Fruit fly (Drosophila melanogaster) whole organism, pupa: ENCODE measurements around the gene snk.

ENCODE experiments used
- CG10348 ChIP-seq: fragments of 200-800 bp; sonication (Bioruptor generic); IDR thresholded peaks from 2 replicates; pipeline ENCODE4 v1.3.6; 2022; ENCODE audit warnings: missing biosample characterization, missing genetic modification characterization
- CG12605 ChIP-seq: fragments of 200-800 bp; sonication (Bioruptor generic); IDR thresholded peaks from 2 replicates; pipeline ENCODE4 v1.3.6; 2022; ENCODE audit warnings: missing biosample characterization, missing genetic modification characterization
- CG13204 ChIP-seq: fragments of 200-800 bp; sonication (Bioruptor generic); optimal IDR thresholded peaks from 2 replicates; lab custom pipeline; 2018; ENCODE audit warnings: missing biosample characterization, mild to moderate bottlenecking, missing genetic modification characterization, moderate library complexity
- CG14655 ChIP-seq: fragments of 200-800 bp; sonication (Bioruptor generic); optimal IDR thresholded peaks from 3 replicates; lab custom pipeline; 2017; ENCODE audit warnings: mild to moderate bottlenecking, missing biosample characterization, missing genetic modification reagents, missing genetic modification characterization
- CG15710 ChIP-seq: fragments of 200-800 bp; sonication (Bioruptor generic); optimal IDR thresholded peaks from 2 replicates; lab custom pipeline; 2018; ENCODE audit warnings: missing biosample characterization, mild to moderate bottlenecking, missing genetic modification characterization, moderate library complexity
- CG17806 ChIP-seq: fragments of 200-800 bp; sonication (Bioruptor generic); optimal IDR thresholded peaks from 2 replicates; lab custom pipeline; 2018; ENCODE audit warnings: missing biosample characterization, mild to moderate bottlenecking, missing genetic modification characterization, moderate library complexity
- CG34367 ChIP-seq: fragments of 200-800 bp; sonication (Bioruptor generic); optimal IDR thresholded peaks from 2 replicates; lab custom pipeline; 2018; ENCODE audit warnings: missing biosample characterization, mild to moderate bottlenecking, missing genetic modification characterization
- CG4496 ChIP-seq: fragments of 200-800 bp; sonication (Bioruptor generic); IDR thresholded peaks from 3 replicates; pipeline ENCODE4 v1.3.6; 2022; ENCODE audit warnings: missing biosample characterization, missing genetic modification characterization
- CG8159 ChIP-seq: fragments of 200-800 bp; sonication (Bioruptor generic); optimal IDR thresholded peaks from 3 replicates; lab custom pipeline; 2018; ENCODE audit warnings: missing biosample characterization, mild to moderate bottlenecking, missing genetic modification characterization, moderate library complexity
- CG8301 ChIP-seq: fragments of 200-800 bp; sonication (Bioruptor generic); optimal IDR thresholded peaks from 2 replicates; lab custom pipeline; 2018; ENCODE audit warnings: missing biosample characterization, mild to moderate bottlenecking, missing genetic modification characterization
- CG9948 ChIP-seq: fragments of 200-800 bp; sonication (Bioruptor generic); optimal IDR thresholded peaks from 2 replicates; lab custom pipeline; 2018; ENCODE audit warnings: missing biosample characterization, mild to moderate bottlenecking, missing genetic modification characterization, moderate library complexity
- D1 ChIP-seq: fragments of 200-800 bp; sonication (Bioruptor generic); optimal IDR thresholded peaks from 2 replicates; lab custom pipeline; 2018; ENCODE audit warnings: missing biosample characterization, mild to moderate bottlenecking, missing genetic modification characterization, moderate library complexity
- EcR ChIP-seq: fragments of 200-800 bp; sonication (Bioruptor generic); optimal IDR thresholded peaks from 3 replicates; lab custom pipeline; 2019; ENCODE audit warnings: missing biosample characterization, missing genetic modification characterization, mild to moderate bottlenecking, moderate library complexity, missing genetic modification reagents
- Ets98B ChIP-seq: fragments of 200-800 bp; sonication (Bioruptor generic); IDR thresholded peaks from 2 replicates; pipeline ENCODE4 v1.3.6; 2022; ENCODE audit warnings: missing biosample characterization, missing genetic modification characterization
- Pif1A ChIP-seq: fragments of 200-800 bp; sonication (Bioruptor generic); optimal IDR thresholded peaks from 3 replicates; lab custom pipeline; 2016; ENCODE audit warnings: missing biosample characterization, missing genetic modification characterization
- Pif1B ChIP-seq: fragments of 200-800 bp; sonication (Bioruptor generic); optimal IDR thresholded peaks from 3 replicates; lab custom pipeline; 2016; ENCODE audit warnings: missing biosample characterization, missing genetic modification characterization
- Snoo ChIP-seq: fragments of 200-800 bp; sonication (Bioruptor generic); optimal IDR thresholded peaks from 3 replicates; lab custom pipeline; 2017; ENCODE audit warnings: missing biosample characterization, mild to moderate bottlenecking, missing genetic modification characterization, inconsistent platforms
- fd96Ca ChIP-seq: fragments of 200-800 bp; sonication (Bioruptor generic); IDR thresholded peaks from 3 replicates; pipeline ENCODE4 v1.3.6; 2022; ENCODE audit warnings: missing biosample characterization, missing genetic modification characterization
- gl ChIP-seq: fragments of 200-800 bp; sonication (Bioruptor generic); optimal IDR thresholded peaks from 2 replicates; lab custom pipeline; 2018; ENCODE audit warnings: missing biosample characterization, mild to moderate bottlenecking, missing genetic modification characterization
- rn ChIP-seq: fragments of 200-800 bp; sonication (Bioruptor generic); IDR thresholded peaks from 2 replicates; pipeline ENCODE4 v1.3.6; 2022; ENCODE audit warnings: missing biosample characterization, missing genetic modification characterization

The snk gene

DNA sequence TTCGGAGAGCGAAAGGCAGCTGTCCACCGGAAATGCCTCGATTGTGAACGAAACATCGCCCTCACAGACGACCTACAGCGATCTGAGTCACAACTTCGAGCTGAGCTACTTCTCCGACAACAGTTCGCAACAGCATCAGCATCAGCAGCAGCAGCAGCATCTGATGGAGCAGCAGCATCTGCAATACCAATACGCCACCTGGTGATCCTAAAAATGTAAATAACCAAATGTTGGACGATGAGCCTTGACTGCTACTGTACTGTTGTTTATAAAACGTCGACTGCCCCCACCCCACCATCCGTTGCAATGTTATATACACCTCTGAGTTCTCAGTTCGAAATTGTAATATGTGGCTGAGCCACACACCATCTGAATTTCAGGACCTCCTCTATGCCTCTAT is 34.7 kb upstream of the snk start:
- TF ChIP-seq fd96Ca (GFP tag; lab: Robert Waterston, UW) (no peak), gl (tag; lab: Kevin White, UChicago) (no peak), CG10348 (GFP tag; lab: Robert Waterston, UW) (no peak), Pif1B (GFP tag; lab: Kevin White, UChicago) (no peak), CG15710 (tag; lab: Kevin White, UChicago) (no peak), Pif1A (GFP tag; lab: Kevin White, UChicago) (no peak), rn (GFP tag; lab: Robert Waterston, UW) (no peak), CG17806 (tag; lab: Kevin White, UChicago) (no peak), EcR (GFP tag; lab: Kevin White, UChicago) (no peak), CG12605 (GFP tag; lab: Robert Waterston, UW) (no peak), CG8301 (tag; lab: Kevin White, UChicago) (no peak)

DNA sequence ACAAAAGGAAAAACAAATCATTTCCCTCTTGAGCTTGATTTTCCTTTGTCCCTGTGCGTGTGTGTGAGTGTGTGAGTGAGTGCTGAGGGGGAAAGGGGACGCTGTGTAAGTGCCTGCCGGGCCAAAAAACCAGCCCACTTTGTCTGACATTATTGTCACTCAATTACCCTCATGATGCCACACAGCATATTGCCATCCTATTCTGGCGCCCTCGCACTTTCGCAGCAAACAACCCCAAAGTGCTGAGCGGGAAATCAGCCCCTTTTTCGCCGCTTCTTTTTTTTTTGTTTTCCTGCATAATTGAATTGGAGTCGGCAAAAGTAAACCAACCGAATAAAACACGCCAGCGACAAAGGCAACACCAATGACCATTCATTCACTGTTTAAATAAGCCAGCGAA is 33.2 kb upstream of the snk start:
- no peak for TF ChIP-seq fd96Ca (GFP tag; lab: Robert Waterston, UW)
- TF ChIP-seq CG15710 (tag; lab: Kevin White, UChicago), result no peak
- TF ChIP-seq CG13204 (GFP tag; lab: Kevin White, UChicago), result no peak
- TF ChIP-seq CG9948 (tag; lab: Kevin White, UChicago), result no peak
- no peak for TF ChIP-seq CG14655
- TF ChIP-seq D1 (tag; lab: Kevin White, UChicago), result no peak
- no peak for TF ChIP-seq CG34367
- TF ChIP-seq rn (GFP tag; lab: Robert Waterston, UW), result no peak
- no peak for TF ChIP-seq Pif1B (GFP tag; lab: Kevin White, UChicago)
- TF ChIP-seq Snoo (tag; lab: Kevin White, UChicago), result no peak

DNA sequence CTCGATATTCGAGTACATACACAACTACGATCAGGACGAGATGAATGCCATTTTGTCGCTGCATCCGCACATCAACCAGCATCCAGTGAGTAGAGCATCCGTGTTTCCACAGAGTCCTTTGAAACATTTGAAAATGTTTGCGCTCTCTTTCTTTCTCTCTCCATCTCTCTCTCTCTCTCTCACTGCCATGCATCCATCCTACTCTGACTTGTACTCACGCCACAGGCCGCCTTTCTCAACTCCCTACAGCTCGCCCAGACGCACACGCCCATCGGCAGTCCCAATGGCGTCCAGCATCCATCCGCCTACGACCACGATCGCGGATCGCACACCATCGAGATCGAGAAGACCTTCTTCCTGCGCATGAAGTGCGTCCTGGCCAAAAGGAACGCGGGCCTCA is 32.0 kb upstream of the snk start:
- no peak for TF ChIP-seq CG4496
- TF ChIP-seq CG12605 (GFP tag; lab: Robert Waterston, UW), result no peak
- no peak for TF ChIP-seq CG9948 (tag; lab: Kevin White, UChicago)
- TF ChIP-seq CG34367, result no peak
- TF ChIP-seq CG10348 (GFP tag; lab: Robert Waterston, UW), result no peak
- TF ChIP-seq D1 (tag; lab: Kevin White, UChicago), result no peak
- TF ChIP-seq gl (tag; lab: Kevin White, UChicago), result no peak
- no peak for TF ChIP-seq Pif1A (GFP tag; lab: Kevin White, UChicago)
- no peak for TF ChIP-seq CG14655
- no peak for TF ChIP-seq CG17806 (tag; lab: Kevin White, UChicago)
- TF ChIP-seq fd96Ca (GFP tag; lab: Robert Waterston, UW), result no peak
- TF ChIP-seq CG8159 (tag; lab: Kevin White, UChicago), result no peak
- no peak for TF ChIP-seq CG8301 (tag; lab: Kevin White, UChicago)
- TF ChIP-seq Ets98B (GFP tag; lab: Robert Waterston, UW), result no peak
- no peak for TF ChIP-seq EcR (GFP tag; lab: Kevin White, UChicago)
- TF ChIP-seq CG13204 (GFP tag; lab: Kevin White, UChicago), result no peak

DNA sequence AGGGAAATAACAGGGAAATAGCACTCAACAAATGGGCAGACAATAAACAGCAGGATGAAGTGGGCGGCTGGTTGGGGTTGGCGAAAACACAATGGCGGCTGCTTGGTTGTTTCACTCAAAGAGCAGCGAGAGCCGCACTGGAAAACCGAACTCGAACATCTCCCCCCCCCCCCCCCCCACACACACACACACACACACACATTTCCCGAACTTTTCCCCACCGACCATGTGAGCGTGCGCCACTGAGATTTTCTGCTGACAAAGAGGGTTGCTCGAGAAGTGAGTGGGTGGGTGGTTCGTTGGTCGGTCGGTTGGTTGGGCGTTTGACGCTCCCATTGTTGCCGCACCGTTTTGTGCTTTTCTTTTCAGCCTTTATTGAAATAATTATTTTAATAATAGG is 30.6 kb upstream of the snk start:
- TF ChIP-seq CG9948 (tag; lab: Kevin White, UChicago) (no peak), fd96Ca (GFP tag; lab: Robert Waterston, UW) (no peak)

DNA sequence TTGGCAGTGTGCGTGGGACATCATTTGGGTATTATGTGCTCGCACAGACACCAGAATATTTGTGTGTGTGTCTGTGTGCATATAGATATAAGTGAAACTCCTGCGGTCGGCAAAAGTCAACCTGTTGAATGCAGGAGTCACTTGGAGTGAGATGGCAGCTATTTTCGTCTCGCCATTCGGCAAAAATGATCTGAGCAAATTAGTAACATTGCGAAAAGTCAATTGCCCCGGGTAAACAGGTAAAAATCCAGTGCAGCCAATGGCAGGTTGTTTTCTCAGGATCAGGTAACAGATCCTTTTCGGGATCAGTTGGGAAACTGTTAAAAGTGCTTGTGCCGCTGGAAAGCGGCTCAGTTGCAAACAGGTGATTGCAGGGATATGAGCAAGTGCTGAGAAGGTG is 29.5 kb upstream of the snk start:
- TF ChIP-seq CG4496, result no peak

DNA sequence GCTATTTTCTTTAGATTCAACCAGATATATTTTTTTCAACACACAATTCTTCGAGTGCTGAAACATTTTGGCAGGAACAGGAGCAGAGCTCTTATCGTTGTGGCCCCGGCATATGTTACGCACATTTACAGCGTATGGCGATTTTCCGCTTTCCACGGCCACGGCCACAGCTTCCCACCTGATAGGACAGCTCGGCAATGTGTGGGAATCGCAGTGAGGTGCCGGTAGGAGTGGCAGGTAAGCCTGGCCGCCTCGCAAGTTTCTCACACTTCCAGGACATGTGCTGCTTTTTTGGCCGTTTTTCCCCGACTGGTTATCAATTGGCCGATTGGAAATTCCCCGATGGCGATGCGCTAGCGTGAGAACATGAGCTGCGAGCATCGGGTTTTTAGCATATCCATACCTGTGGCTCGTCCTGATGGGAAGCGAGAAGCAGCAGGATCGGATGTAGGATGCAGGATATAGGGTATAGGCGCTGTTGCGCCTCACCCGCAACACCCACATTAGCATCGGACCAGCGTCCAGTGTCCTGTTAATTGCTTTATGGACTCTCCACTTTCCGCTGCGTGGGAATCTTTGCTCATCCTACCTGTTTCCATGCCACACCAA is 27.5 kb upstream of the snk start:
- no peak for TF ChIP-seq Pif1B (GFP tag; lab: Kevin White, UChicago)
- TF ChIP-seq CG13204 (GFP tag; lab: Kevin White, UChicago), result no peak

DNA sequence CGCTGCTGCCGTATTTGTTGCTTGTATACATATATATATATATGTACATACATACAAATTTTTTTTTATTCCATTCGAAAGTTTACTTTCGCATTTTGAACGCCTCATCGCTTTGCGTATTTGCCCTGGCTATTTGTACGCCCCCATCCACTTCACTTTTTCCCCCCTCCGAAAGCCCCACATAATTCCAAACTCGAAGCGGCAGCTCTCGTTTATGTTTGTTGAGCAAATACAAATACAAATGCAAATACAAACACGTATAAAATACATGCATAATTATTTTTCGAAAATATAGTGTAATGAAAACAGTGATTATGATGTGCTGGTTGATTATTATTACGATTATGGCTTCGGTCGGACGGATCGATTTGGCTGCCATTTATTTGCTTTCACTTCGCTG is 25.5 kb upstream of the snk start:
- TF ChIP-seq Snoo (tag; lab: Kevin White, UChicago), result peak; percentile 36
- TF ChIP-seq Pif1A (GFP tag; lab: Kevin White, UChicago), result peak; percentile 38
- no peak for TF ChIP-seq EcR (GFP tag; lab: Kevin White, UChicago)
- no peak for TF ChIP-seq CG9948 (tag; lab: Kevin White, UChicago)

DNA sequence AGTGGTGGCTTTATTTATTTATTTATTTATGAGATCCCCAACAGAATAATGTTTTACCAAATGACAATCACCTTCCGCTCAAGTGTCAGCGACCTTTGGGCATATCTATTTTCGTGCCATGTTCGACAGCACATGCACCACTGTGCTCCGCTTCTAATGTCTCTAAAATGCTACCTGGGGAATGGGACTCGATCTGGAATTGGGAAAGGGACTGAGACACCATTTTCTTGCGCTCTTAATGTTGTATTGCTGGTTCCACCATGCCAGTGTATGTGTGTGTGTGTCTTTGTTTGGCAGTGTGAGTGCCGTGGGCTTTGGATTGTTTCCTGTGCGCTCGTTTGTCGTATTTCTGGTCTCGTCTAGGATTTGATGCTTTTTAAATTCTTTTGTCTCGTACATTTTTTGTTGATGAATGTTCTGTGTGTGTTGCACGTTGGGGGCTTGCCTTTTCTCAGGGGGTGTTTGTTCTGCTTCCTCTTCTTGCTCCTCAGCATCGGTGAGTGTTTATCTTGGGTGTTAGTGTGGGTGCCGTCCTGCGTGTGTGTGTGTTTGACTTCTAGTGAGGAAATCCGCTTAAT is 22.7 kb upstream of the snk start:
- no peak for TF ChIP-seq CG8301 (tag; lab: Kevin White, UChicago)
- TF ChIP-seq Pif1B (GFP tag; lab: Kevin White, UChicago), result no peak
- TF ChIP-seq EcR (GFP tag; lab: Kevin White, UChicago), result no peak
- no peak for TF ChIP-seq Ets98B (GFP tag; lab: Robert Waterston, UW)
- TF ChIP-seq rn (GFP tag; lab: Robert Waterston, UW), result no peak
- TF ChIP-seq CG9948 (tag; lab: Kevin White, UChicago), result no peak
